Worm (Caenorhabditis elegans) whole organism, L3 larva: ENCODE results near the gene xbx-4.

Experiments
- R02D3.7 ChIP-seq: fragments of 150-350 bp; optimal IDR thresholded peaks from 2 replicates; lab custom pipeline; 2014; ENCODE audit warnings: missing biosample characterization, missing genetic modification characterization
- aly-2 ChIP-seq: fragments of 150-350 bp; optimal IDR thresholded peaks from 2 replicates; lab custom pipeline; 2014; ENCODE audit warnings: missing biosample characterization, missing genetic modification characterization
- ceh-16 ChIP-seq: sonication (generic microtip); optimal IDR thresholded peaks from 2 replicates; lab custom pipeline; 2017; ENCODE audit warnings: missing biosample characterization, missing genetic modification characterization
- ceh-28 ChIP-seq: fragments of 150-350 bp; optimal IDR thresholded peaks from 2 replicates; lab custom pipeline; 2014; ENCODE audit warnings: missing biosample characterization, missing genetic modification reagents, missing genetic modification characterization
- ceh-82 ChIP-seq: fragments of 150-350 bp; optimal IDR thresholded peaks from 2 replicates; lab custom pipeline; 2014; ENCODE audit warnings: missing biosample characterization, missing genetic modification characterization
- ceh-9 ChIP-seq: sonication (generic microtip); optimal IDR thresholded peaks from 2 replicates; lab custom pipeline; 2018; ENCODE audit warnings: missing biosample characterization, missing genetic modification characterization
- egl-27 ChIP-seq: sonication (generic microtip); optimal IDR thresholded peaks from 4 replicates; lab custom pipeline; 2017; ENCODE audit warnings: missing biosample characterization, missing genetic modification reagents, missing genetic modification characterization
- elt-1 ChIP-seq: fragments of 150-350 bp; optimal IDR thresholded peaks from 2 replicates; lab custom pipeline; 2014; ENCODE audit warnings: missing biosample characterization, missing genetic modification characterization
- elt-2 ChIP-seq: sonication (generic microtip); optimal IDR thresholded peaks from 2 replicates; lab custom pipeline; 2016; ENCODE audit warnings: missing genetic modification reagents, mild to moderate bottlenecking, missing genetic modification characterization, missing compliant biosample characterization
- elt-3 ChIP-seq, 3 experiments: fragments of 150-350 bp in 1 of 3; sonication (generic microtip) in 2 of 3; optimal IDR thresholded peaks; 2 replicates in 2 of 3; 4 replicates in 1 of 3; lab custom pipeline; 2014 to 2017; ENCODE audit warnings: missing biosample characterization in 3 of 3, missing genetic modification characterization in 3 of 3
- eor-1 ChIP-seq, 2 experiments: fragments of 150-350 bp; optimal IDR thresholded peaks; 2 replicates each; lab custom pipeline; 2014 to 2018; ENCODE audit warnings: missing biosample characterization in 2 of 2, missing genetic modification characterization in 2 of 2
- fkh-10 ChIP-seq: sonication (generic microtip); optimal IDR thresholded peaks from 2 replicates; lab custom pipeline; 2017; ENCODE audit warnings: missing biosample characterization, missing genetic modification reagents, missing genetic modification characterization
- fkh-2 ChIP-seq: fragments of 150-350 bp; optimal IDR thresholded peaks from 2 replicates; lab custom pipeline; 2014; ENCODE audit warnings: missing biosample characterization, missing genetic modification reagents, missing genetic modification characterization
- hmg-11 ChIP-seq: sonication (generic microtip); optimal IDR thresholded peaks from 2 replicates; lab custom pipeline; 2016; ENCODE audit warnings: missing genetic modification characterization, missing compliant biosample characterization
- jun-1 ChIP-seq: fragments of 150-350 bp; optimal IDR thresholded peaks from 2 replicates; lab custom pipeline; 2014; ENCODE audit warnings: missing biosample characterization, missing genetic modification reagents, missing genetic modification characterization
- lin-15B ChIP-seq: fragments of 150-350 bp; optimal IDR thresholded peaks from 2 replicates; lab custom pipeline; 2014; ENCODE audit warnings: missing biosample characterization, missing genetic modification characterization
- lin-39 ChIP-seq: fragments of 150-350 bp; optimal IDR thresholded peaks from 2 replicates; lab custom pipeline; 2018; ENCODE audit warnings: missing biosample characterization, missing genetic modification reagents, missing genetic modification characterization
- lsy-12 ChIP-seq: sonication (generic microtip); optimal IDR thresholded peaks from 2 replicates; lab custom pipeline; 2016; ENCODE audit warnings: mild to moderate bottlenecking, missing genetic modification characterization, missing compliant biosample characterization
- mml-1 ChIP-seq: fragments of 150-350 bp; sonication (generic microtip); optimal IDR thresholded peaks from 3 replicates; lab custom pipeline; 2014; ENCODE audit warnings: missing biosample characterization, missing genetic modification characterization
- nfya-1 ChIP-seq: sonication (generic microtip); optimal IDR thresholded peaks from 2 replicates; lab custom pipeline; 2017; ENCODE audit warnings: missing genetic modification characterization, mild to moderate bottlenecking, missing compliant biosample characterization, antibody characterized with exemption, moderate library complexity; ENCODE audit not compliant: insufficient read depth
- nhr-12 ChIP-seq: fragments of 150-350 bp; optimal IDR thresholded peaks from 2 replicates; lab custom pipeline; 2014; ENCODE audit warnings: missing biosample characterization, missing genetic modification characterization
- nhr-23 ChIP-seq: fragments of 150-350 bp; optimal IDR thresholded peaks from 2 replicates; lab custom pipeline; 2014; ENCODE audit warnings: missing biosample characterization, missing genetic modification reagents, missing genetic modification characterization
- nhr-237 ChIP-seq: fragments of 150-350 bp; optimal IDR thresholded peaks from 2 replicates; lab custom pipeline; 2014; ENCODE audit warnings: missing biosample characterization, missing genetic modification characterization
- nhr-25 ChIP-seq: sonication (generic microtip); optimal IDR thresholded peaks from 2 replicates; lab custom pipeline; 2017; ENCODE audit warnings: missing biosample characterization, missing genetic modification characterization
- nhr-28 ChIP-seq: fragments of 150-350 bp; optimal IDR thresholded peaks from 2 replicates; lab custom pipeline; 2014; ENCODE audit warnings: missing biosample characterization, missing genetic modification characterization
- nhr-43 ChIP-seq: sonication (generic microtip); optimal IDR thresholded peaks from 2 replicates; lab custom pipeline; 2016; ENCODE audit warnings: mild to moderate bottlenecking, missing genetic modification characterization, missing compliant biosample characterization; ENCODE audit not compliant: poor library complexity, severe bottlenecking
- nhr-67 ChIP-seq: fragments of 150-350 bp; optimal IDR thresholded peaks from 2 replicates; lab custom pipeline; 2014; ENCODE audit warnings: missing biosample characterization, missing genetic modification characterization
- nhr-76 ChIP-seq: fragments of 150-350 bp; sonication (generic microtip); optimal IDR thresholded peaks from 5 replicates; lab custom pipeline; 2014; ENCODE audit warnings: missing biosample characterization, missing genetic modification characterization
- nhr-77 ChIP-seq: fragments of 150-350 bp; optimal IDR thresholded peaks from 2 replicates; lab custom pipeline; 2014; ENCODE audit warnings: missing biosample characterization, missing genetic modification characterization
- pha-4 ChIP-seq: fragments of 150-350 bp; optimal IDR thresholded peaks from 2 replicates; lab custom pipeline; 2014; ENCODE audit warnings: missing biosample characterization, missing genetic modification reagents, missing genetic modification characterization
- pqm-1 ChIP-seq: fragments of 150-350 bp; optimal IDR thresholded peaks from 2 replicates; lab custom pipeline; 2017; ENCODE audit warnings: missing biosample characterization, missing genetic modification characterization, inconsistent platforms
- sea-2 ChIP-seq: fragments of 150-350 bp; sonication (generic microtip); optimal IDR thresholded peaks from 4 replicates; lab custom pipeline; 2014; ENCODE audit warnings: missing biosample characterization, missing genetic modification reagents, missing genetic modification characterization
- snpc-4 ChIP-seq: fragments of 150-350 bp; optimal IDR thresholded peaks from 2 replicates; lab custom pipeline; 2014; ENCODE audit warnings: missing biosample characterization, missing genetic modification characterization
- tbx-2 ChIP-seq: sonication (generic microtip); optimal IDR thresholded peaks from 2 replicates; lab custom pipeline; 2016; ENCODE audit warnings: mild to moderate bottlenecking, missing genetic modification characterization, missing compliant biosample characterization
- unc-39 ChIP-seq: sonication (generic microtip); optimal IDR thresholded peaks from 4 replicates; lab custom pipeline; 2017; ENCODE audit warnings: missing biosample characterization, missing genetic modification characterization
- ztf-11 ChIP-seq: fragments of 150-350 bp; optimal IDR thresholded peaks from 2 replicates; lab custom pipeline; 2014; ENCODE audit warnings: missing biosample characterization, missing genetic modification characterization
- ztf-4 ChIP-seq: fragments of 150-350 bp; optimal IDR thresholded peaks from 2 replicates; lab custom pipeline; 2014; ENCODE audit warnings: missing biosample characterization, missing genetic modification characterization

Gene xbx-4

DNA sequence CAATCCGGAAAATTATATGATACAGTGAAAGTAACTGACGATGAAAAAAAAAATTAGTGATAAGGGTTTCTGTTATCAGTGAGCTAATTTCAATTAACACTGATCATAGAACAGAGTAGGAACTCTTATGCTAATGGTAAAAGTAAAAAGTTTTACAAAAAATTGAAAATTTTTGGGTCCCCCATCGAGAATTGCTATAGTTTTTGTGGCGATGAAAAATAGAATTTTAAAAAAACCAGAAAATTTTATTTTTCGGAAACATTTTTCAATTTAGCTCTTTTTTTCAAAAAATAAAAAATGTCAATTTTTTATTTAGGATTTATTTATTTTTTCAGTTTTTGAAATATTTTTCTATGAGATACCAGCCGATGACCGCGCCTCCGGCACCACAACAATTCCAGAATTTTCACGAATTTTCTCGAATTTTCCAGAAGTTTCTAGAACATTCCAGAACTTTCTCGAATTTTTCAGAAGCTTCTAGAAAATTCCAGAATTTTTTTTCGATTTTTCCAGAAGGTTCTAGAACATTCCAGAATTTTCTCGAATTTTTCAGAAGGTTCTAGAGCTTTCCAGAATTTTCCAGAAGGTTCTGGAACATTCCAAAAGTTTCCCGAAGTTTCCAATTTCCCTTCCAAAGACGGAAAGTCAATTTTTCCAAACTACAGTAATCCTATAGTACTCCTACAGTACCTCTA, 928 bp upstream of the xbx-4 start, which contains the start of gene C23H5.8:
Gene C23H5.8 (minus strand): TSS at position 51 of the 695 bp plus-strand sequence.
- TF ChIP-seq pqm-1 (tag; lab: Kevin White, UChicago) (peak; percentile 28), ceh-28 (tag; lab: Kevin White, UChicago) (no peak), lin-39 (tag; lab: Kevin White, UChicago) (no peak), jun-1 (tag; lab: Kevin White, UChicago) (no peak), eor-1 (tag; optimal IDR thresholded peaks at IDR 0.05; lab: Kevin White, UChicago) (no peak), nhr-67 (no peak), R02D3.7 (tag; lab: Kevin White, UChicago) (no peak), elt-2 (tag; lab: Kevin White, UChicago) (peak; percentile 54)

DNA sequence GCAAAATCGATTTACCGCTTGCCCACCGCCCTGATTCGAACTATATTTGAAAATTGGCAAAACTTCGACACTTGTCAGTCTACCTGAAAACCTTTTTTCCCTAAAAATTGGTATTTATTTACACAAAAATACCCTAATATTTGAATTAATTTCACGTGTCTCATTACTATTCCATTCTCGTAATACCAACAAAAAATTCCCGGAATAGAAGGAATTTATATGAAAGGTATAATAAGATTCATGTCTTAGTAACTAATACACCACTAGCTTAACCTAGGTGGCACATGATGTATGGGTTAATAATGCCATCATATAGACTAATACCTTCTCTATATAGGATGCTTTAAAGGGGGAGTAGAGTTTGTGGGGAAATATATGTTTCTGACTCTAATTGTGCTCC, 2.8 kb downstream of the xbx-4 start:
- TF ChIP-seq lin-15B (tag; lab: Kevin White, UChicago) (no peak), elt-3 (tag; optimal IDR thresholded peaks at IDR 0.05; lab: Kevin White, UChicago) (no peak), nfya-1 (no peak), jun-1 (tag; lab: Kevin White, UChicago) (no peak), elt-1 (no peak), nhr-237 (no peak), R02D3.7 (tag; lab: Kevin White, UChicago) (no peak), tbx-2 (tag; lab: Kevin White, UChicago) (no peak), ceh-82 (tag; lab: Kevin White, UChicago) (no peak), nhr-25 (tag; lab: Kevin White, UChicago) (no peak), mml-1 (tag; lab: Kevin White, UChicago) (no peak), unc-39 (tag; lab: Kevin White, UChicago) (no peak), snpc-4 (tag; lab: Kevin White, UChicago) (no peak), lin-39 (tag; lab: Kevin White, UChicago) (no peak), hmg-11 (tag; lab: Kevin White, UChicago) (no peak), ceh-9 (tag; lab: Kevin White, UChicago) (no peak), aly-2 (no peak), nhr-12 (tag; lab: Kevin White, UChicago) (no peak)

DNA sequence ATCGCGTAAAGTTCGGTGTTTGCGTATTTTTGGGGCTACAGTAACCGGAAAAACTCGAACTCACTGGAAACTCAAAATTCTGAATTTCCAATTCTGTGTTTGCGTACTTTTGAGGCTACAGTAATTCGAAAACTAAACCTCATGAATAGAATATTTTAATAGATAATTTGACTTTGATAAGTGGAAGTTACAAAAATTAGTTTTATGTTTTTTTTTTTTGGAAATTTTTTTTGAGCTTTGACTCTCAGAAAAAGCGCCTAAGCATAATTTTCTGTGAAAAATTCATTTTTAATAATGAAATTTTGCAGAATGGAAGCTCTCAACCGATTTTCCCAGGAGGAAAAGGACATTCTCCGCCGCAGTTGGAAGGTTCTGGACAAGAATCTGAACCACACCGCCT, 8.1 kb downstream of the xbx-4 start, which contains the start of gene glb-7:
Gene glb-7 (plus strand): TSS at position 301 of the 400 bp plus-strand sequence.
- TF ChIP-seq ztf-4 (tag; lab: Kevin White, UChicago) (no peak), nfya-1 (no peak), ceh-16 (tag; lab: Kevin White, UChicago) (no peak), pha-4 (tag; lab: Kevin White, UChicago) (no peak), nhr-76 (tag; lab: Kevin White, UChicago) (no peak), nhr-25 (tag; lab: Kevin White, UChicago) (no peak), fkh-10 (GFP tag; lab: Kevin White, UChicago) (no peak), nhr-28 (no peak), elt-3 (tag; optimal IDR thresholded peaks at IDR 0.05; lab: Kevin White, UChicago) (no peak), lsy-12 (no peak), egl-27 (tag; lab: Kevin White, UChicago) (no peak), ztf-11 (tag; lab: Kevin White, UChicago) (no peak), jun-1 (tag; lab: Kevin White, UChicago) (no peak), hmg-11 (tag; lab: Kevin White, UChicago) (no peak)

DNA sequence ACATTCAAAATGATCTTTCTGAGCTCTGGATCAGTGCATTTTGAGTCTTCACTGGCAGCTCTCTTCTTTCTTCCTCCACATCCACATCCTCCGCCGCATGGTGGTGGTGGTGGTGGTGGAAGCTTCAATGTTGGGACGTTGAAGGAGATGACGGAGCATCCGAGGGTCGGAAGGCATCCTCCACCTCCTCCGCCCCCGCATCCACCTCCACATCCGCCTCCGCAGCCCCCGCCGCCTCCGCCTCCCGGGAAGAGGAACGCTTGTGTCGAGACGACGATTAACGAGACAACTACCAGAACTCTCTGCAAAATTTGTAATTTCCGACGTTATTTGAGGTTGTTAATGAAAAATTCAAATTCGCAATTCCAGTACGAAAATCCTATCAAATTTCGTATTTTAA, 12.9 kb downstream of the xbx-4 start:
- no peak for TF ChIP-seq sea-2 (GFP tag; lab: Kevin White, UChicago)
- TF ChIP-seq egl-27 (tag; lab: Kevin White, UChicago): no peak
- TF ChIP-seq nhr-43: no peak
- TF ChIP-seq lin-39 (tag; lab: Kevin White, UChicago): no peak
- TF ChIP-seq ztf-4 (tag; lab: Kevin White, UChicago): no peak
- no peak for TF ChIP-seq nhr-23
- TF ChIP-seq fkh-2 (tag; lab: Kevin White, UChicago): no peak
- no peak for TF ChIP-seq nhr-77 (tag; lab: Kevin White, UChicago)
- TF ChIP-seq, all 47 proteins: peak for 0
